Worm (Caenorhabditis elegans) whole organism, L4 larva: ENCODE measurements around the gene F55G7.4.

Source experiments
- nhr-11 ChIP-seq: fragments of 150-350 bp; optimal IDR thresholded peaks from 2 replicates; lab custom pipeline; 2014; ENCODE audit warnings: missing biosample characterization, missing genetic modification characterization
- unc-62 ChIP-seq, 3 experiments: fragments of 150-350 bp in 1 of 3; sonication (generic microtip); optimal IDR thresholded peaks in 2 of 3; peaks in 1 of 3; 1 replicate in 1 of 3; 2 replicates in 2 of 3; lab custom pipeline; 2014 to 2017; ENCODE audit warnings: missing biosample characterization in 3 of 3, missing genetic modification characterization in 3 of 3, missing genetic modification reagents in 3 of 3, missing genotype in 1 of 3

ce11 chrX:11924158-11924557, 3.5 kb upstream of the F55G7.4 start, which contains the start of gene F55G7.1:
- TF ChIP-seq nhr-11 (tag; lab: Kevin White, UChicago) (no peak), unc-62 (GFP tag; optimal IDR thresholded peaks at IDR 0.05 in 1 of 2; lab: Kevin White, UChicago) (peak in 1 of 2 experiments; percentile 95), unc-62 (tag; optimal IDR thresholded peaks at IDR 0.05; lab: Kevin White, UChicago) (no peak)
